Fruit fly (Drosophila melanogaster) whole organism, embryonic: ENCODE data around the gene WASp.
A peak's percentile ranks its signal among the peaks of the same experiment; 100 is the strongest.

Source experiments
- ATbp ChIP-seq: fragments of 200-800 bp; sonication (Bioruptor generic); optimal IDR thresholded peaks from 2 replicates; lab custom pipeline; 2017; ENCODE audit warnings: missing biosample characterization, mild to moderate bottlenecking, missing genetic modification characterization, missing genetic modification reagents
- Antp ChIP-seq: fragments of 200-800 bp; sonication (Bioruptor generic); optimal IDR thresholded peaks from 3 replicates; lab custom pipeline; 2016; ENCODE audit warnings: missing biosample characterization, missing genetic modification characterization
- CG1024 ChIP-seq: fragments of 200-800 bp; sonication (Bioruptor generic); IDR thresholded peaks from 2 replicates; pipeline ENCODE4 v1.3.6; 2022; ENCODE audit warnings: missing biosample characterization, missing genetic modification characterization
- CG12391 ChIP-seq: fragments of 200-800 bp; sonication (Bioruptor generic); optimal IDR thresholded peaks from 3 replicates; lab custom pipeline; 2018; ENCODE audit warnings: missing biosample characterization, mild to moderate bottlenecking, missing genetic modification characterization, moderate library complexity
- CG13775 ChIP-seq: fragments of 200-800 bp; sonication (Bioruptor generic); optimal IDR thresholded peaks from 3 replicates; lab custom pipeline; 2017; ENCODE audit warnings: missing biosample characterization, mild to moderate bottlenecking, missing genetic modification characterization
- CG1647 ChIP-seq: fragments of 200-800 bp; sonication (Bioruptor generic); optimal IDR thresholded peaks from 3 replicates; lab custom pipeline; 2016; ENCODE audit warnings: missing biosample characterization, missing genetic modification characterization
- CG17829 ChIP-seq: fragments of 200-800 bp; optimal IDR thresholded peaks from 2 replicates; lab custom pipeline; 2019; ENCODE audit warnings: missing biosample characterization, mild to moderate bottlenecking, missing genetic modification characterization, moderate library complexity
- CG30403 ChIP-seq: fragments of 200-800 bp; sonication (Bioruptor generic); optimal IDR thresholded peaks from 3 replicates; lab custom pipeline; 2016; ENCODE audit warnings: missing biosample characterization, missing genetic modification characterization
- CG3163 ChIP-seq: fragments of 200-800 bp; sonication (Bioruptor generic); optimal IDR thresholded peaks from 3 replicates; lab custom pipeline; 2016; ENCODE audit warnings: missing biosample characterization, missing genetic modification characterization
- CG4282 ChIP-seq: fragments of 200-800 bp; sonication (Bioruptor generic); optimal IDR thresholded peaks from 2 replicates; lab custom pipeline; 2016; ENCODE audit warnings: missing biosample characterization, missing genetic modification characterization
- CG6791 ChIP-seq: fragments of 200-800 bp; sonication (Bioruptor generic); IDR thresholded peaks from 3 replicates; pipeline ENCODE4 v1.3.6; 2022; ENCODE audit warnings: missing biosample characterization, missing genetic modification characterization; ENCODE audit not compliant: partially characterized antibody
- CG7372 ChIP-seq: fragments of 200-800 bp; sonication (Bioruptor generic); IDR thresholded peaks from 2 replicates; pipeline ENCODE4 v1.3.6; 2022; ENCODE audit warnings: missing biosample characterization, missing genetic modification characterization
- CG7839 ChIP-seq: fragments of 200-800 bp; sonication (Bioruptor generic); optimal IDR thresholded peaks from 3 replicates; lab custom pipeline; 2018; ENCODE audit warnings: missing biosample characterization, mild to moderate bottlenecking, missing genetic modification characterization, moderate library complexity
- CG8089 ChIP-seq: fragments of 200-800 bp; sonication (Bioruptor generic); optimal IDR thresholded peaks from 3 replicates; lab custom pipeline; 2016; ENCODE audit warnings: missing biosample characterization, missing genetic modification characterization
- CG8290 ChIP-seq, 3 experiments: fragments of 200-800 bp; sonication (Bioruptor generic); optimal IDR thresholded peaks; 2 replicates each; lab custom pipeline; 2016 to 2019; ENCODE audit warnings: missing biosample characterization in 3 of 3, missing genetic modification characterization in 3 of 3, mild to moderate bottlenecking in 2 of 3, moderate library complexity in 1 of 3
- CG8388 ChIP-seq: fragments of 200-800 bp; sonication (Bioruptor generic); optimal IDR thresholded peaks from 2 replicates; lab custom pipeline; 2019; ENCODE audit warnings: missing biosample characterization, mild to moderate bottlenecking, missing genetic modification characterization, moderate library complexity
- Dfd ChIP-seq, 2 experiments: fragments of >200 bp; optimal IDR thresholded peaks; 2 replicates each; lab custom pipeline; 2017; ENCODE audit warnings: missing biosample characterization in 2 of 2, missing genetic modification characterization in 2 of 2
- Ets65A ChIP-seq: fragments of 200-800 bp; sonication (Bioruptor generic); peaks from one replicate; lab custom pipeline; 2016; ENCODE audit warnings: missing biosample characterization, missing genetic modification characterization
- Fer2 ChIP-seq: fragments of 200-800 bp; sonication (Bioruptor generic); optimal IDR thresholded peaks from 2 replicates; lab custom pipeline; 2018; ENCODE audit warnings: missing biosample characterization, mild to moderate bottlenecking, missing genetic modification characterization, moderate library complexity
- Fer3 ChIP-seq: fragments of 200-800 bp; sonication (Bioruptor generic); optimal IDR thresholded peaks from 2 replicates; lab custom pipeline; 2018; ENCODE audit warnings: missing biosample characterization, mild to moderate bottlenecking, missing genetic modification characterization, moderate library complexity
- GATAe ChIP-seq: fragments of 200-800 bp; sonication (Bioruptor generic); conservative IDR thresholded peaks from 2 replicates; pipeline ENCODE4 v1.3.6; 2022; ENCODE audit warnings: missing biosample characterization, missing genetic modification characterization
- HLH4C ChIP-seq: fragments of 200-800 bp; sonication (Bioruptor generic); IDR thresholded peaks from 3 replicates; pipeline ENCODE4 v1.3.6; 2022; ENCODE audit warnings: missing biosample characterization, missing genetic modification characterization; ENCODE audit not compliant: partially characterized antibody
- Hr51 ChIP-seq, 2 experiments: fragments of 200-800 bp; sonication (Bioruptor generic); optimal IDR thresholded peaks; 2 replicates in 1 of 2; 3 replicates in 1 of 2; lab custom pipeline; 2016 to 2018; ENCODE audit warnings: missing biosample characterization in 2 of 2, missing genetic modification characterization in 2 of 2, mild to moderate bottlenecking in 1 of 2, moderate library complexity in 1 of 2
- Mad ChIP-seq: fragments of 200-800 bp; sonication (Bioruptor generic); optimal IDR thresholded peaks from 2 replicates; lab custom pipeline; 2016; ENCODE audit warnings: missing biosample characterization, missing genetic modification characterization
- Med ChIP-seq: fragments of 200-800 bp; sonication (Bioruptor generic); peaks from one replicate; lab custom pipeline; 2016; ENCODE audit warnings: missing biosample characterization, missing genetic modification characterization, mild to moderate bottlenecking, inconsistent platforms, moderate library complexity
- Nf-YA ChIP-seq: fragments of 200-800 bp; sonication (Bioruptor generic); IDR thresholded peaks from 2 replicates; pipeline ENCODE4 v1.3.6; 2022; ENCODE audit warnings: missing biosample characterization, missing genetic modification characterization
- Nf-YC ChIP-seq: fragments of 200-800 bp; optimal IDR thresholded peaks from 3 replicates; lab custom pipeline; 2019; ENCODE audit warnings: missing biosample characterization, mild to moderate bottlenecking, missing genetic modification characterization, moderate library complexity
- Oaz ChIP-seq: fragments of 200-800 bp; sonication (Bioruptor generic); IDR thresholded peaks from 2 replicates; pipeline ENCODE4 v1.3.6; 2022; ENCODE audit warnings: missing biosample characterization, missing genetic modification characterization
- Oli ChIP-seq: fragments of 200-800 bp; sonication (Bioruptor generic); optimal IDR thresholded peaks from 2 replicates; lab custom pipeline; 2018; ENCODE audit warnings: missing biosample characterization, mild to moderate bottlenecking, missing genetic modification characterization, moderate library complexity
- Opbp ChIP-seq: fragments of 200-800 bp; sonication (Bioruptor generic); IDR thresholded peaks from 3 replicates; pipeline ENCODE4 v1.3.6; 2022; ENCODE audit warnings: missing biosample characterization, missing genetic modification characterization; ENCODE audit not compliant: partially characterized antibody
- Rfx ChIP-seq: fragments of 200-800 bp; sonication (Bioruptor generic); IDR thresholded peaks from 2 replicates; pipeline ENCODE4 v1.3.6; 2022; ENCODE audit warnings: missing biosample characterization, missing genetic modification characterization
- Sin3A ChIP-seq: fragments of >200 bp; optimal IDR thresholded peaks from 2 replicates; lab custom pipeline; 2018
- Six4 ChIP-seq: fragments of 200-800 bp; sonication (Bioruptor generic); optimal IDR thresholded peaks from 2 replicates; lab custom pipeline; 2016; ENCODE audit warnings: missing biosample characterization, missing genetic modification characterization
- Taf1 ChIP-seq: fragments of 200-800 bp; sonication (Bioruptor generic); IDR thresholded peaks from 2 replicates; pipeline ENCODE4 v1.3.6; 2022; ENCODE audit warnings: missing biosample characterization, missing genetic modification characterization
- Tbp ChIP-seq: fragments of >200 bp; optimal IDR thresholded peaks from 2 replicates; lab custom pipeline; 2018; ENCODE audit warnings: missing biosample characterization, missing genetic modification characterization
- ab ChIP-seq: fragments of 200-800 bp; sonication (Bioruptor generic); optimal IDR thresholded peaks from 2 replicates; lab custom pipeline; 2016; ENCODE audit warnings: missing biosample characterization, missing genetic modification characterization
- az2 ChIP-seq: fragments of 200-800 bp; sonication (Bioruptor generic); optimal IDR thresholded peaks from 3 replicates; lab custom pipeline; 2016; ENCODE audit warnings: missing biosample characterization, missing genetic modification characterization
- bsh ChIP-seq, 2 experiments: fragments of 200-800 bp; sonication (Bioruptor generic); optimal IDR thresholded peaks; 2 replicates each; lab custom pipeline; 2017 to 2018; ENCODE audit warnings: mild to moderate bottlenecking in 2 of 2, missing biosample characterization in 2 of 2, missing genetic modification characterization in 2 of 2, moderate library complexity in 1 of 2
- caup ChIP-seq: fragments of 200-800 bp; sonication (Bioruptor generic); optimal IDR thresholded peaks from 3 replicates; lab custom pipeline; 2017; ENCODE audit warnings: missing biosample characterization, mild to moderate bottlenecking, missing genetic modification characterization, moderate library complexity; ENCODE audit not compliant: severe bottlenecking
- ci ChIP-seq: fragments of 200-800 bp; sonication (Bioruptor generic); IDR thresholded peaks from 3 replicates; pipeline ENCODE4 v1.3.6; 2022; ENCODE audit warnings: missing biosample characterization, missing genetic modification characterization
- crp ChIP-seq, 2 experiments: fragments of 200-800 bp; sonication (Bioruptor generic); optimal IDR thresholded peaks; 2 replicates in 1 of 2; 3 replicates in 1 of 2; lab custom pipeline; 2017; ENCODE audit warnings: missing biosample characterization in 2 of 2, missing genetic modification characterization in 2 of 2, mild to moderate bottlenecking in 1 of 2, moderate library complexity in 1 of 2
- dysf ChIP-seq: fragments of 200-800 bp; sonication (Bioruptor generic); IDR thresholded peaks from 3 replicates; pipeline ENCODE4 v1.3.6; 2022; ENCODE audit warnings: missing biosample characterization, missing genetic modification characterization
- fd3F ChIP-seq: fragments of 200-800 bp; sonication (Bioruptor generic); optimal IDR thresholded peaks from 2 replicates; lab custom pipeline; 2018; ENCODE audit warnings: missing biosample characterization, mild to moderate bottlenecking, missing genetic modification characterization, moderate library complexity
- fu2 ChIP-seq: fragments of 200-800 bp; sonication (Bioruptor generic); optimal IDR thresholded peaks from 2 replicates; lab custom pipeline; 2016; ENCODE audit warnings: missing biosample characterization, missing genetic modification characterization
- ind ChIP-seq: fragments of 200-800 bp; sonication (Bioruptor generic); optimal IDR thresholded peaks from 3 replicates; lab custom pipeline; 2016; ENCODE audit warnings: missing biosample characterization, missing genetic modification characterization
- insv ChIP-seq, 2 experiments: fragments of 200-800 bp; sonication (Bioruptor generic); optimal IDR thresholded peaks; 3 replicates each; lab custom pipeline; 2016 to 2018; ENCODE audit warnings: missing biosample characterization in 2 of 2, missing genetic modification characterization in 2 of 2
- salm ChIP-seq: fragments of 200-800 bp; sonication (Bioruptor generic); optimal IDR thresholded peaks from 2 replicates; lab custom pipeline; 2018; ENCODE audit warnings: missing biosample characterization, mild to moderate bottlenecking, missing genetic modification characterization
- sisA ChIP-seq: fragments of 200-800 bp; sonication (Bioruptor generic); IDR thresholded peaks from 2 replicates; pipeline ENCODE4 v1.3.6; 2022; ENCODE audit warnings: missing biosample characterization, missing genetic modification characterization
- tap ChIP-seq: fragments of 200-800 bp; optimal IDR thresholded peaks from 3 replicates; lab custom pipeline; 2019; ENCODE audit warnings: missing biosample characterization, mild to moderate bottlenecking, missing genetic modification characterization, moderate library complexity
- tna ChIP-seq: fragments of 200-800 bp; sonication (Bioruptor generic); IDR thresholded peaks from 2 replicates; pipeline ENCODE4 v1.3.6; 2022; ENCODE audit warnings: missing biosample characterization, missing genetic modification characterization; ENCODE audit not compliant: partially characterized antibody
- zfh2 ChIP-seq: fragments of 200-800 bp; sonication (Bioruptor generic); optimal IDR thresholded peaks from 2 replicates; lab custom pipeline; 2016; ENCODE audit warnings: missing biosample characterization, missing genetic modification characterization

Gene WASp

DNA sequence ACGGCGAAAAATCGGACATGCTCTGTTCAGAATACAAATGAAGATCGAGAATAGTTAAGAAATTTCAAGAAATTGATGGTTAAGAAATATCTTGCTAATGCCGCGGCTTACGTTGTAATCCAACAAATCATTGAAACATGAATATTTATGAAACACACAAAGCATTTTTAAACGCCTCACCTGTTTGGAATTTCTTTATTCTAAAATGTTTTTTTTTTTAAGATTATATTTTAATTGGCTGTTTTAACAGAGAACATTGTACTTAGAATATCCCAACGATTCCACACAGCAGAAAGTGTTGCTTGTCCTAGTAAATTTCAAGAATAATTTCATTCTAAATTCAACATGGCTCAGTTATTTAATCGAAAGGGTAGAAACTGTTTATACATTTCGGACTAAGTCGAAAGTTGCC is 20.1 kb upstream of the WASp start (continued):
- no peak for TF ChIP-seq Mad (GFP tag; lab: Kevin White, UChicago)
- no peak for TF ChIP-seq Rfx (GFP tag; lab: Robert Waterston, UW)
- no peak for TF ChIP-seq Nf-YA (GFP tag; lab: Robert Waterston, UW)
- TF ChIP-seq az2 (GFP tag; lab: Kevin White, UChicago): peak; percentile 16
- no peak for TF ChIP-seq Tbp
- no peak for TF ChIP-seq CG8290 (GFP tag; optimal IDR thresholded peaks at IDR 0.05; lab: Kevin White, UChicago)
- no peak for TF ChIP-seq CG8290 (tag; optimal IDR thresholded peaks at IDR 0.05; lab: Kevin White, UChicago)
- TF ChIP-seq Fer2 (tag; lab: Kevin White, UChicago): no peak
- peak; percentile 38 for TF ChIP-seq CG12391 (tag; lab: Kevin White, UChicago)
- TF ChIP-seq Taf1 (GFP tag; lab: Robert Waterston, UW): no peak
- TF ChIP-seq bsh (GFP tag; optimal IDR thresholded peaks at IDR 0.05; lab: Kevin White, UChicago): peak in 1 of 2 experiments; percentile 40
- no peak for TF ChIP-seq CG8388 (GFP tag; lab: Kevin White, UChicago)
- TF ChIP-seq Dfd (GFP tag; optimal IDR thresholded peaks at IDR 0.05; lab: Kevin White, UChicago): no peak
- TF ChIP-seq CG6791 (GFP tag; lab: Robert Waterston, UW): no peak
- TF ChIP-seq Fer3 (tag; lab: Kevin White, UChicago): no peak
- TF ChIP-seq ci (GFP tag; lab: Robert Waterston, UW): no peak
- peak; percentile 83 for TF ChIP-seq Ets65A (GFP tag; lab: Kevin White, UChicago)
- no peak for TF ChIP-seq CG17829
- TF ChIP-seq CG1647 (GFP tag; lab: Kevin White, UChicago): no peak
- no peak for TF ChIP-seq ind (GFP tag; lab: Kevin White, UChicago)
- TF ChIP-seq tna (GFP tag; lab: Robert Waterston, UW): no peak
- TF ChIP-seq Oaz (GFP tag; lab: Robert Waterston, UW): no peak
- TF ChIP-seq Hr51 (GFP tag; optimal IDR thresholded peaks at IDR 0.05; lab: Kevin White, UChicago): no peak
- peak; percentile 16 for TF ChIP-seq Oli (tag; lab: Kevin White, UChicago)
- TF ChIP-seq Nf-YC (tag; lab: Kevin White, UChicago): no peak
- no peak for TF ChIP-seq sisA (GFP tag; lab: Robert Waterston, UW)
- no peak for TF ChIP-seq salm
- peak; percentile 32 for TF ChIP-seq CG7839 (tag; lab: Kevin White, UChicago)
- TF ChIP-seq Six4 (GFP tag; lab: Kevin White, UChicago): peak; percentile 14
- no peak for TF ChIP-seq GATAe (GFP tag; lab: Robert Waterston, UW)
- TF ChIP-seq ATbp (GFP tag; lab: Kevin White, UChicago): no peak
- no peak for TF ChIP-seq Sin3A (lab: Kevin White, UChicago)
- no peak for TF ChIP-seq Antp (GFP tag; lab: Kevin White, UChicago)

dm6 chr3R:28851530-28851929 is 19.7 kb upstream of the WASp start:
- TF ChIP-seq CG30403 (no peak), ab (GFP tag; lab: Kevin White, UChicago) (no peak), caup (no peak), CG3163 (no peak), Mad (GFP tag; lab: Kevin White, UChicago) (no peak), Med (peak; percentile 79), CG7372 (GFP tag; lab: Robert Waterston, UW) (no peak), insv (GFP tag; optimal IDR thresholded peaks at IDR 0.05; lab: Kevin White, UChicago) (no peak), fu2 (GFP tag; lab: Kevin White, UChicago) (no peak), dysf (GFP tag; lab: Robert Waterston, UW) (no peak), CG8089 (GFP tag; lab: Kevin White, UChicago) (no peak), zfh2 (GFP tag; lab: Kevin White, UChicago) (no peak), CG17829 (no peak), Opbp (GFP tag; lab: Robert Waterston, UW) (no peak), crp (GFP tag; optimal IDR thresholded peaks at IDR 0.05; lab: Kevin White, UChicago) (no peak), HLH4C (no peak), tap (tag; lab: Kevin White, UChicago) (no peak), CG1024 (GFP tag; lab: Robert Waterston, UW) (no peak), CG4282 (GFP tag; lab: Kevin White, UChicago) (no peak), CG13775 (GFP tag; lab: Kevin White, UChicago) (no peak), fd3F (no peak)
